Fruit fly (Drosophila melanogaster): Measurements from ENCODE around the gene Rh7.

The Rh7 gene

DNA sequence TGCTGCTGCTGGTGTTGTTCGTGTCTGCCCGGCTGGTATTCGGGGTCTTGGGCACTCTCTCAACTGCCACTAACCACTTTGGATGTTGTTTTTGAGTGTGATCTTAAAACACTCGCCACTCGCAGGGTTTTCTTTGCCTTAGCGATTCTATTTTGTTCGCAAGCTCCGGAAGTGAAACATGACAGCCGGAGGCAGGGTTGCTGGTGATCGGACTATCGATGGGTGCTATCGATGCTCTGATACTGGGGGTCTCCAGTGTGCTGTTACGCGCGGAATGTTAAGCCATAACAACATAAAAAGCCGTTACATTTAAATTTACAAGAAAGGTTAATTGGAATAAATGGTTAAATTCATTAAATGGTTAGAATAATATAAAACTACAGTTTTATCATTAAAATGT is 50.3 kb downstream of the Rh7 start, which contains the start of gene yps (continued):
- peak; percentile 87 for TF ChIP-seq CG7745 (tag; optimal IDR thresholded peaks at IDR 0.05)
- TF ChIP-seq ems (GFP tag; optimal IDR thresholded peaks at IDR 0.05) = peak; percentile 83
- peak; percentile 95 for TF ChIP-seq sug (tag; optimal IDR thresholded peaks at IDR 0.05)
- TF ChIP-seq CG33557 (GFP tag; optimal IDR thresholded peaks at IDR 0.05) = peak; percentile 95
- peak; percentile 66; the same call in 1 of the 2 replicates for TF ChIP-seq rib (GFP tag; IDR thresholded peaks at IDR 0.05)
- TF ChIP-seq gem (tag; optimal IDR thresholded peaks at IDR 0.05) = peak; percentile 76
- TF ChIP-seq CG18619 (GFP tag; optimal IDR thresholded peaks at IDR 0.05) = peak; percentile 96
- TF ChIP-seq CG3838 (GFP tag; optimal IDR thresholded peaks at IDR 0.05) = peak; percentile 91
- TF ChIP-seq Myb (GFP tag; optimal IDR thresholded peaks at IDR 0.05) = peak; percentile 98
- TF ChIP-seq sisA (GFP tag; IDR thresholded peaks at IDR 0.05) = no peak; the same call in 1 of the 2 replicates
- TF ChIP-seq CG15601 (tag; optimal IDR thresholded peaks at IDR 0.05) = peak; percentile 92
- peak; percentile 95 for TF ChIP-seq HmgD (GFP tag; optimal IDR thresholded peaks at IDR 0.05)
- peak; percentile 91 for TF ChIP-seq CG13894 (tag; optimal IDR thresholded peaks at IDR 0.05)
- TF ChIP-seq CG18011 (GFP tag; optimal IDR thresholded peaks at IDR 0.05) = peak; percentile 89
- 0 out of 2 replicates have a peak, but pooled peaks have one; percentile 8 for TF ChIP-seq esg (GFP tag; conservative IDR thresholded peaks at IDR 0.05)
- TF ChIP-seq D19A (tag; optimal IDR thresholded peaks at IDR 0.05) = peak; percentile 66
- TF ChIP-seq CG14860 (GFP tag; IDR thresholded peaks at IDR 0.05; ENCODE audit: partially characterized antibody) = 0 out of 3 replicates have a peak, but pooled peaks have one; percentile 44
- TF ChIP-seq pb (GFP tag; optimal IDR thresholded peaks at IDR 0.05) = peak; percentile 96
- peak; percentile 94 for TF ChIP-seq CG10209 (GFP tag; optimal IDR thresholded peaks at IDR 0.05)
- TF ChIP-seq CG34422 (GFP tag; IDR thresholded peaks at IDR 0.05) = peak; percentile 88
- peak; percentile 94 for TF ChIP-seq CG12236 (GFP tag; optimal IDR thresholded peaks at IDR 0.05)
- TF ChIP-seq p53 (GFP tag; optimal IDR thresholded peaks at IDR 0.05) = peak; percentile 95
- TF ChIP-seq CG12744 (GFP tag; optimal IDR thresholded peaks at IDR 0.05) = peak; percentile 89
- TF ChIP-seq Fer3 (tag; optimal IDR thresholded peaks at IDR 0.05) = peak; percentile 95
- TF ChIP-seq CG8944 (GFP tag; optimal IDR thresholded peaks at IDR 0.05) = peak; percentile 80
- TF ChIP-seq unpg (GFP tag; optimal IDR thresholded peaks at IDR 0.05) = peak; percentile 91
- TF ChIP-seq az2 (GFP tag; optimal IDR thresholded peaks at IDR 0.05) = peak; percentile 82
- TF ChIP-seq Elba2 (GFP tag; optimal IDR thresholded peaks at IDR 0.05) = no peak
- 0 out of 3 replicates have a peak, but pooled peaks have one; percentile 8 for TF ChIP-seq CG11093 (GFP tag; IDR thresholded peaks at IDR 0.05)
- TF ChIP-seq Med (GFP tag) = peak; percentile 100
- TF ChIP-seq dm (GFP tag; optimal IDR thresholded peaks at IDR 0.05) = peak; percentile 93
- TF ChIP-seq lilli (GFP tag; optimal IDR thresholded peaks at IDR 0.05) = peak; percentile 86
- peak; percentile 86 to 93 for TF ChIP-seq Pdp1 (GFP tag; optimal IDR thresholded peaks at IDR 0.05)
- peak; percentile 97 for TF ChIP-seq CG13296 (GFP tag; optimal IDR thresholded peaks at IDR 0.05)
- TF ChIP-seq CG15514 (GFP tag; optimal IDR thresholded peaks at IDR 0.05) = peak; percentile 96
- TF ChIP-seq ash1 (GFP tag; optimal IDR thresholded peaks at IDR 0.05) = peak; percentile 99
- TF ChIP-seq CG18262 (tag; optimal IDR thresholded peaks at IDR 0.05) = peak; percentile 86
- peak; percentile 95 for TF ChIP-seq CG11723 (GFP tag; optimal IDR thresholded peaks at IDR 0.05)
- TF ChIP-seq dysf (GFP tag; IDR thresholded peaks at IDR 0.05) = peak; percentile 83
- TF ChIP-seq CG2712 (tag; optimal IDR thresholded peaks at IDR 0.05) = peak; percentile 91
- peak; percentile 87 for TF ChIP-seq pho (GFP tag; optimal IDR thresholded peaks at IDR 0.05)
- peak; percentile 99 for TF ChIP-seq CG6765 (GFP tag; optimal IDR thresholded peaks at IDR 0.05)
- TF ChIP-seq Taf1 (GFP tag; IDR thresholded peaks at IDR 0.05) = peak; percentile 39; the same call in 1 of the 2 replicates
- peak; percentile 88 for TF ChIP-seq tin (GFP tag; optimal IDR thresholded peaks at IDR 0.05)
- TF ChIP-seq CG12299 (tag; optimal IDR thresholded peaks at IDR 0.05) = peak; percentile 86
- peak in 1 of 2 experiments; percentile 41 for TF ChIP-seq Hr78 (GFP tag; optimal IDR thresholded peaks at IDR 0.05)
- TF ChIP-seq CG13424 (tag; optimal IDR thresholded peaks at IDR 0.05) = peak; percentile 75
- TF ChIP-seq nerfin-2 (GFP tag; IDR thresholded peaks at IDR 0.05; ENCODE audit: partially characterized antibody) = 0 out of 2 replicates have a peak, but pooled peaks have one; percentile 24
- TF ChIP-seq nerfin-1 (tag; optimal IDR thresholded peaks at IDR 0.05) = peak; percentile 89

All from whole organism, embryonic.